Fruit fly (Drosophila melanogaster): ENCODE data around the gene indra.

Gene indra

DNA sequence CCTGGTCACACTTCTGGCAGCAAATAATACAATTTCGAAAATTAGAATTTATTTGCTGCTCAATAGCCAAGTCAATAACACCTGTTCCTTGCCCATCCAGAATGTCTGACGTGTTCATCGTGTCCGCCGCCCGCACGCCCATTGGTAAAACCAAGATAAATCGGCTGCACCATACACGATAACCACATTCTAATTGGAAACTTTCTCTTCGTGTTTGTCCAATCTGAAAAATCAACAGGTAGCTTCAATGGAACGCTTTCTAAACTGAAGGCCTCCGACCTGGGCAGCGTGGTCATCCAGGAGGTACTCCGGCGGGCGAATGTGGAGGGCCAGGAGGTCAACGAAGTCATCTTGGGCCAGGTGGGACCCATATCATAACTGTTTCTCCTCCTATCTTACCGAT, 39.3 kb downstream of the indra start:
- TF ChIP-seq CG11723 (GFP tag; optimal IDR thresholded peaks at IDR 0.05) = no peak
- peak; percentile 93 for TF ChIP-seq Elba2 (GFP tag; optimal IDR thresholded peaks at IDR 0.05)
- TF ChIP-seq CG5180 (GFP tag; optimal IDR thresholded peaks at IDR 0.05) = no peak
- peak; percentile 52 to 95 for TF ChIP-seq insv (GFP tag; optimal IDR thresholded peaks at IDR 0.05)
- TF ChIP-seq sens-2 (GFP tag; IDR thresholded peaks at IDR 0.05) = no peak
- TF ChIP-seq kah (GFP tag; optimal IDR thresholded peaks at IDR 0.05) = peak; percentile 97
- no peak for TF ChIP-seq Dip3 (GFP tag; optimal IDR thresholded peaks at IDR 0.05)
- no peak for TF ChIP-seq CG2129 (GFP tag; IDR thresholded peaks at IDR 0.05; ENCODE audit: partially characterized antibody)
- TF ChIP-seq scrt (GFP tag; optimal IDR thresholded peaks at IDR 0.05) = peak; percentile 65
- no peak for TF ChIP-seq aop (GFP tag; IDR thresholded peaks at IDR 0.05)
- no peak for TF ChIP-seq CG17568 (GFP tag; optimal IDR thresholded peaks at IDR 0.05)
- TF ChIP-seq bbx (GFP tag; IDR thresholded peaks at IDR 0.05; ENCODE audit: partially characterized antibody) = peak; percentile 17; the same call in 1 of the 2 replicates
- TF ChIP-seq CG12744 (GFP tag; optimal IDR thresholded peaks at IDR 0.05) = no peak
- no peak for TF ChIP-seq Eip74EF (GFP tag; optimal IDR thresholded peaks at IDR 0.05)
- TF ChIP-seq YL-1 (GFP tag; optimal IDR thresholded peaks at IDR 0.05) = peak; percentile 67
- no peak for TF ChIP-seq ttk (GFP tag; IDR thresholded peaks at IDR 0.05)
- TF ChIP-seq CG4617 (GFP tag; optimal IDR thresholded peaks at IDR 0.05; ENCODE audit: borderline replicate concordance) = peak; percentile 7
- no peak for TF ChIP-seq emc (GFP tag; optimal IDR thresholded peaks at IDR 0.05)
- TF ChIP-seq CG8290 (GFP tag; optimal IDR thresholded peaks at IDR 0.05) = no peak
- no peak for TF ChIP-seq CG8290 (tag; optimal IDR thresholded peaks at IDR 0.05)
- TF ChIP-seq CG6765 (GFP tag; optimal IDR thresholded peaks at IDR 0.05) = no peak

DNA sequence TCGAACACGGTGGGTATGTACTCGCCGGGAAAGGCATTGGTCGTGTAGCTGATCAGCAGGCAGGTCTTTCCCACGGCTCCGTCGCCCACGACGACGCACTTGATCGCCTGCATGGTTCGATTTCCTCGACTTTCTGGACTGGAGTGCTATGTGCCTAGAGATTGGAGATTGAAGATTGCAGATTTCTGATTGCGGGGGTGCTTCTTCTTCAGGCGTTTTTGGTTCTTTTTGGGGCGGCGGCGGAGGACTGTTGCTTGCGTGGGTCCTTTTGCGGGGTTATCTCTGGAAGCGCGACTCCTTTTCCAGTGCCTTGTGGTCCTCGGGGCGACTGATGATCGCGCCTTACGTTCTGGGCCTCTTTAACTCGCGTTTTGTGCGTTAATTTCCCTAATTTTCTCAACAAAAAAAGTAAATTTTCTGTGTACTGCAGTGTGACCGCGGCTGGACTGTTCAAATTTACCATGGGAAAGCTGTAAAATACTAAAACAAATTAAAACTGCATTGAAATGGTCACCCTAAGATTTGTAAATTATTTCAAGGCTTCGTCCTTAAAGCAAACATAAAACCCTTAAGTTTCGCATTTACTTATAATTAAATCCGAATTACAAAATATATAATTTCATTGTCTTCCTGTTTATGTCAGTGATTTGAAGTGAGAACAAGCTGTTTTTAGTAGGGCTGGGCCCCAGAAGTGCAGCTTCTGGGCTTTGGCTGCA, 39.8 kb downstream of the indra start, which contains the start of the genes Rac1 and Acat2:
Gene Rac1, minus strand, starts transcription at position 450 of the 716 bp plus-strand sequence.
Gene Acat2, plus strand, starts transcription at position 711 of the 716 bp plus-strand sequence.
- TF ChIP-seq hbn (GFP tag; IDR thresholded peaks at IDR 0.05; ENCODE audit: partially characterized antibody) (no peak), hkb (optimal IDR thresholded peaks at IDR 0.05) (peak; percentile 93), hkb (GFP tag; IDR thresholded peaks at IDR 0.05) (no peak), psq (GFP tag; optimal IDR thresholded peaks at IDR 0.05) (no peak), Opbp (GFP tag; IDR thresholded peaks at IDR 0.05; ENCODE audit: partially characterized antibody) (0 out of 3 replicates have a peak, but pooled peaks have one; percentile 16), CG8478 (optimal IDR thresholded peaks at IDR 0.05) (no peak), HLH4C (GFP tag; IDR thresholded peaks at IDR 0.05; ENCODE audit: partially characterized antibody) (no peak), Dp (GFP tag; optimal IDR thresholded peaks at IDR 0.05) (peak; percentile 76), CG3163 (GFP tag; optimal IDR thresholded peaks at IDR 0.05) (no peak), CG3995 (GFP tag; optimal IDR thresholded peaks at IDR 0.05) (no peak), CG30431 (GFP tag; optimal IDR thresholded peaks at IDR 0.05) (no peak), sens (GFP tag) (peak; percentile 76), Meics (GFP tag; optimal IDR thresholded peaks at IDR 0.05) (no peak), CG13287 (GFP tag; IDR thresholded peaks at IDR 0.05; ENCODE audit: partially characterized antibody) (peak; percentile 19; the same call in 1 of the 2 replicates), so (GFP tag; IDR thresholded peaks at IDR 0.05) (no peak), dmrt11E (tag; optimal IDR thresholded peaks at IDR 0.05) (peak; percentile 15), Chrac-16 (GFP tag; optimal IDR thresholded peaks at IDR 0.05) (no peak), org-1 (GFP tag; optimal IDR thresholded peaks at IDR 0.05) (no peak), BtbVII (GFP tag; optimal IDR thresholded peaks at IDR 0.05) (no peak), abd-A (tag; optimal IDR thresholded peaks at IDR 0.05) (no peak), CG6765 (GFP tag; optimal IDR thresholded peaks at IDR 0.05) (no peak), Dll (GFP tag; IDR thresholded peaks at IDR 0.05; ENCODE audit: partially characterized antibody) (no peak), CG1792 (GFP tag; optimal IDR thresholded peaks at IDR 0.05) (no peak), CG17328 (GFP tag; IDR thresholded peaks at IDR 0.05) (0 out of 2 replicates have a peak, but pooled peaks have one; percentile 30), CG18619 (GFP tag; optimal IDR thresholded peaks at IDR 0.05) (no peak), br (optimal IDR thresholded peaks at IDR 0.05) (no peak), CG7556 (GFP tag; optimal IDR thresholded peaks at IDR 0.05) (no peak), CG43689 (GFP tag; IDR thresholded peaks at IDR 0.05) (no peak), CG31388 (GFP tag; optimal IDR thresholded peaks at IDR 0.05) (no peak), gem (tag; optimal IDR thresholded peaks at IDR 0.05) (no peak), da (GFP tag; optimal IDR thresholded peaks at IDR 0.05) (no peak)

Data from whole organism, embryonic.